Worm (Caenorhabditis elegans) whole organism, early embryonic: Measurements from ENCODE around the gene srsx-40.

ENCODE experiments used
- F13C5.2 ChIP-seq: sonication (generic microtip); optimal IDR thresholded peaks from 2 replicates; lab custom pipeline; 2017; ENCODE audit warnings: mild to moderate bottlenecking, missing genetic modification characterization, inconsistent platforms, missing compliant biosample characterization
- aly-1 ChIP-seq: sonication (generic microtip); optimal IDR thresholded peaks from 2 replicates; lab custom pipeline; 2016; ENCODE audit warnings: missing genetic modification characterization, missing compliant biosample characterization
- ceh-13 ChIP-seq: fragments of 200-800 bp; sonication (Bioruptor generic); optimal IDR thresholded peaks from 2 replicates; lab custom pipeline; 2018; ENCODE audit warnings: mild to moderate bottlenecking, missing genetic modification characterization, missing compliant biosample characterization
- ets-7 ChIP-seq: sonication (generic microtip); optimal IDR thresholded peaks from 2 replicates; lab custom pipeline; 2016; ENCODE audit warnings: missing genotype, missing genetic modification characterization, missing compliant biosample characterization
- hmbx-1 ChIP-seq: sonication (generic microtip); optimal IDR thresholded peaks from 2 replicates; lab custom pipeline; 2016; ENCODE audit warnings: mild to moderate bottlenecking, missing genetic modification characterization, missing compliant biosample characterization
- hmg-4 ChIP-seq: fragments of 200-800 bp; sonication (Bioruptor generic); optimal IDR thresholded peaks from 2 replicates; lab custom pipeline; 2018; ENCODE audit warnings: mild to moderate bottlenecking, missing genetic modification characterization, missing compliant biosample characterization
- pes-1 ChIP-seq: fragments of 200-800 bp; sonication (Bioruptor generic); IDR thresholded peaks from 2 replicates; pipeline ENCODE4 v1.3.6; 2022; ENCODE audit warnings: missing genetic modification reagents, missing genetic modification characterization, missing compliant biosample characterization
- scrt-1 ChIP-seq: fragments of 200-800 bp; sonication (Bioruptor generic); IDR thresholded peaks from 2 replicates; pipeline ENCODE4 v1.3.6; 2022; ENCODE audit warnings: missing genetic modification characterization, missing compliant biosample characterization

DNA sequence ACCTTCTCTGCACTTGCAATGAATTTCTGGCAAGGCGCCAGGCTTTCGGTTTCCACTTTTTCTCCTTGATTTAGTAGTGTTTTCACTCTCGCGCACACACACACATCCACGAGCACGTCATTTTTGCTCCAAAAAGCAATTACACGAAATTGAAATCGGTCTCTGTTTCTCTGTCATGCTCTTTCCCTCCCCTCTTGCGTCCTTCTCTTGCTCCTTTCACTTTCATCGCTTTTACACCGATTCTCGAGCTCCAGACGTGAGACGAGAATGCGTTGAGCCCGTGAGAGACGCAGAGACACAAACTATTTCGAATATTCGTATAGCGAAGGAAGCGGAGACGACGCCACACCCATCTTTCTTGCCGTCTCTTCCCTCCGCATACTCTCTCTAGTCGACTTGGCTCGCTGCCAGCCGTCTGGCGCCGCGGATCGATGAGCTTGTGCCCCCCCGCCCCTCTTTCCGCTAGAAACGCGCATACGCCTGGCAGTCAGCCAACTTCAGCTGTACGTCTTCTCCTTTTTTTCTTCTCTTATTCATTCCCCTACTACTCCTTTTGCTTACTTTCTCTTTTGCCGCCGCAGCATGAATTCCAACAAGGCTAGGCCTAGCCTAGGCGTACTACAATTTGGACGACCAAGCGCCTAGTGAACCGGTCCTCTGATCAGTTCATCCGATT is 24.7 kb upstream of the srsx-40 start:
- TF ChIP-seq hmbx-1 (tag; lab: Kevin White, UChicago) (no peak), aly-1 (no peak), hmg-4 (GFP tag; lab: Kevin White, UChicago) (no peak), F13C5.2 (no peak), pes-1 (GFP tag; lab: Robert Waterston, UW) (no peak), scrt-1 (GFP tag; lab: Robert Waterston, UW) (no peak), ets-7 (tag; lab: Kevin White, UChicago) (no peak), ceh-13 (GFP tag; lab: Kevin White, UChicago) (no peak)
